Worm (Caenorhabditis elegans): ENCODE results near the gene C04H4.1.

ce11 chrII:7930671-7931070 is 28.0 kb upstream of the C04H4.1 start:
- TF ChIP-seq flt-1 (GFP tag; IDR thresholded peaks at IDR 0.05) (no peak), ets-7 (tag; optimal IDR thresholded peaks at IDR 0.05) (no peak), hnd-1 (tag; optimal IDR thresholded peaks at IDR 0.05) (no peak), pes-1 (GFP tag; IDR thresholded peaks at IDR 0.05) (no peak), ama-1 (optimal IDR thresholded peaks at IDR 0.05) (no peak), scrt-1 (GFP tag; IDR thresholded peaks at IDR 0.05) (no peak), hmg-4 (GFP tag; optimal IDR thresholded peaks at IDR 0.05) (no peak), F13C5.2 (tag; optimal IDR thresholded peaks at IDR 0.05) (no peak), ceh-13 (GFP tag; optimal IDR thresholded peaks at IDR 0.05) (no peak), tbx-37 (GFP tag; conservative IDR thresholded peaks at IDR 0.05) (no peak), tbx-11 (GFP tag; IDR thresholded peaks at IDR 0.05) (no peak), aly-1 (tag; optimal IDR thresholded peaks at IDR 0.05) (no peak), sea-1 (GFP tag; conservative IDR thresholded peaks at IDR 0.05) (no peak), hmbx-1 (tag; optimal IDR thresholded peaks at IDR 0.05) (no peak)

Data from whole organism, early embryonic.